Worm (Caenorhabditis elegans) whole organism, early embryonic: ENCODE data around the gene hsp-43.

Experiments used
- B0310.2 ChIP-seq: sonication (generic microtip); optimal IDR thresholded peaks from 2 replicates; lab custom pipeline; 2016; ENCODE audit warnings: mild to moderate bottlenecking, missing genetic modification characterization, missing compliant biosample characterization
- F13C5.2 ChIP-seq: sonication (generic microtip); optimal IDR thresholded peaks from 2 replicates; lab custom pipeline; 2017; ENCODE audit warnings: mild to moderate bottlenecking, missing genetic modification characterization, inconsistent platforms, missing compliant biosample characterization
- aly-1 ChIP-seq: sonication (generic microtip); optimal IDR thresholded peaks from 2 replicates; lab custom pipeline; 2016; ENCODE audit warnings: missing genetic modification characterization, missing compliant biosample characterization
- ama-1 ChIP-seq: fragments of 150-350 bp; optimal IDR thresholded peaks from 2 replicates; lab custom pipeline; 2014
- ceh-13 ChIP-seq: fragments of 200-800 bp; sonication (Bioruptor generic); optimal IDR thresholded peaks from 2 replicates; lab custom pipeline; 2018; ENCODE audit warnings: mild to moderate bottlenecking, missing genetic modification characterization, missing compliant biosample characterization
- ceh-36 ChIP-seq: sonication (generic microtip); optimal IDR thresholded peaks from 2 replicates; lab custom pipeline; 2016; ENCODE audit warnings: missing genetic modification characterization, inconsistent platforms, missing compliant biosample characterization
- ets-7 ChIP-seq: sonication (generic microtip); optimal IDR thresholded peaks from 2 replicates; lab custom pipeline; 2016; ENCODE audit warnings: missing genotype, missing genetic modification characterization, missing compliant biosample characterization
- flt-1 ChIP-seq: fragments of 200-800 bp; sonication (Bioruptor generic); IDR thresholded peaks from 2 replicates; pipeline ENCODE4 v1.3.6; 2022; ENCODE audit warnings: missing genetic modification characterization, missing compliant biosample characterization
- hmbx-1 ChIP-seq: sonication (generic microtip); optimal IDR thresholded peaks from 2 replicates; lab custom pipeline; 2016; ENCODE audit warnings: mild to moderate bottlenecking, missing genetic modification characterization, missing compliant biosample characterization
- hmg-4 ChIP-seq: fragments of 200-800 bp; sonication (Bioruptor generic); optimal IDR thresholded peaks from 2 replicates; lab custom pipeline; 2018; ENCODE audit warnings: mild to moderate bottlenecking, missing genetic modification characterization, missing compliant biosample characterization
- hnd-1 ChIP-seq: sonication (generic microtip); optimal IDR thresholded peaks from 2 replicates; lab custom pipeline; 2016; ENCODE audit warnings: missing genetic modification characterization, missing compliant biosample characterization
- pes-1 ChIP-seq: fragments of 200-800 bp; sonication (Bioruptor generic); IDR thresholded peaks from 2 replicates; pipeline ENCODE4 v1.3.6; 2022; ENCODE audit warnings: missing genetic modification reagents, missing genetic modification characterization, missing compliant biosample characterization
- scrt-1 ChIP-seq: fragments of 200-800 bp; sonication (Bioruptor generic); IDR thresholded peaks from 2 replicates; pipeline ENCODE4 v1.3.6; 2022; ENCODE audit warnings: missing genetic modification characterization, missing compliant biosample characterization
- sea-1 ChIP-seq: fragments of 200-800 bp; sonication (Bioruptor generic); conservative IDR thresholded peaks from 2 replicates; pipeline ENCODE4 v1.3.6; 2022; ENCODE audit warnings: missing genetic modification characterization, missing compliant biosample characterization
- tbx-11 ChIP-seq: fragments of 200-800 bp; sonication (Bioruptor generic); IDR thresholded peaks from 2 replicates; pipeline ENCODE4 v1.3.6; 2022; ENCODE audit warnings: missing genetic modification characterization, missing compliant biosample characterization
- tbx-37 ChIP-seq: fragments of 200-800 bp; sonication (Bioruptor generic); conservative IDR thresholded peaks from 2 replicates; pipeline ENCODE4 v1.3.6; 2022; ENCODE audit warnings: missing genetic modification reagents, missing genetic modification characterization, missing compliant biosample characterization
- tra-4 ChIP-seq: sonication (generic microtip); optimal IDR thresholded peaks from 2 replicates; lab custom pipeline; 2017; ENCODE audit warnings: missing genetic modification characterization, missing compliant biosample characterization

hsp-43 gene

ce11 chrX:6273772-6274171 lies 38.4 kb upstream of the hsp-43 start:
- TF ChIP-seq sea-1 (GFP tag; lab: Robert Waterston, UW) (no peak), ceh-36 (tag; lab: Kevin White, UChicago) (no peak), tbx-11 (no peak), hnd-1 (tag; lab: Kevin White, UChicago) (no peak), ama-1 (no peak), B0310.2 (no peak), pes-1 (GFP tag; lab: Robert Waterston, UW) (no peak), tra-4 (tag; lab: Kevin White, UChicago) (no peak), ets-7 (tag; lab: Kevin White, UChicago) (no peak), hmbx-1 (tag; lab: Kevin White, UChicago) (no peak), scrt-1 (GFP tag; lab: Robert Waterston, UW) (no peak), tbx-37 (GFP tag; lab: Robert Waterston, UW) (no peak), F13C5.2 (tag; lab: Kevin White, UChicago) (no peak), flt-1 (no peak), hmg-4 (GFP tag; lab: Kevin White, UChicago) (no peak)

- TF ChIP-seq pes-1 (GFP tag; lab: Robert Waterston, UW): no peak
- TF ChIP-seq hnd-1 (tag; lab: Kevin White, UChicago): no peak
- no peak for TF ChIP-seq ets-7 (tag; lab: Kevin White, UChicago)
- TF ChIP-seq aly-1: no peak
- no peak for TF ChIP-seq tra-4 (tag; lab: Kevin White, UChicago)
- no peak for TF ChIP-seq hmbx-1 (tag; lab: Kevin White, UChicago)
- no peak for TF ChIP-seq sea-1 (GFP tag; lab: Robert Waterston, UW)
- TF ChIP-seq ceh-36 (tag; lab: Kevin White, UChicago): no peak
- TF ChIP-seq F13C5.2 (tag; lab: Kevin White, UChicago): no peak
- TF ChIP-seq tbx-11: no peak
- TF ChIP-seq ama-1: no peak
- TF ChIP-seq tbx-37 (GFP tag; lab: Robert Waterston, UW): no peak
- no peak for TF ChIP-seq scrt-1 (GFP tag; lab: Robert Waterston, UW)
- TF ChIP-seq B0310.2: no peak
- no peak for TF ChIP-seq flt-1
- TF ChIP-seq hmg-4 (GFP tag; lab: Kevin White, UChicago): no peak
- no peak for TF ChIP-seq ceh-13 (GFP tag; lab: Kevin White, UChicago)
These were observed 36.4 kb upstream of the hsp-43 start, which contains the start of gene lro-1 for ce11 chrX:6271718-6272117. Gene lro-1 (plus strand): TSS chrX:6272089.

- TF ChIP-seq aly-1 (no peak), sea-1 (GFP tag; lab: Robert Waterston, UW) (no peak), flt-1 (no peak), ets-7 (tag; lab: Kevin White, UChicago) (no peak), scrt-1 (GFP tag; lab: Robert Waterston, UW) (no peak), ceh-36 (tag; lab: Kevin White, UChicago) (no peak), B0310.2 (no peak), hmbx-1 (tag; lab: Kevin White, UChicago) (no peak), hnd-1 (tag; lab: Kevin White, UChicago) (no peak), F13C5.2 (tag; lab: Kevin White, UChicago) (no peak), tbx-37 (GFP tag; lab: Robert Waterston, UW) (no peak), ama-1 (no peak), tbx-11 (no peak)
These were observed 31.4 kb upstream of the hsp-43 start, which contains the start of gene W05H9.2 for ce11 chrX:6266739-6267138. Gene W05H9.2 (plus strand): TSS chrX:6267039.

- TF ChIP-seq hmg-4 (GFP tag; lab: Kevin White, UChicago) (peak; percentile 78), aly-1 (no peak)
These were observed 27.9 kb upstream of the hsp-43 start, which contains the start of gene W05H9.4 for ce11 chrX:6263194-6263698. Gene W05H9.4 (plus strand): TSS chrX:6263648.

ce11 chrX:6259081-6259480 lies 23.7 kb upstream of the hsp-43 start:
- no peak for TF ChIP-seq hmbx-1 (tag; lab: Kevin White, UChicago)

ce11 chrX:6258409-6258808 lies 23.1 kb upstream of the hsp-43 start:
- TF ChIP-seq ceh-36 (tag; lab: Kevin White, UChicago) (no peak), aly-1 (no peak), B0310.2 (no peak), hmg-4 (GFP tag; lab: Kevin White, UChicago) (peak; percentile 17)

- TF ChIP-seq tbx-11 (no peak), hnd-1 (tag; lab: Kevin White, UChicago) (no peak), scrt-1 (GFP tag; lab: Robert Waterston, UW) (no peak), B0310.2 (no peak), aly-1 (no peak), hmbx-1 (tag; lab: Kevin White, UChicago) (no peak)
These were observed 21.6 kb upstream of the hsp-43 start for ce11 chrX:6256969-6257368.

ce11 chrX:6256430-6256829 lies 21.1 kb upstream of the hsp-43 start:
- no peak for TF ChIP-seq F13C5.2 (tag; lab: Kevin White, UChicago)
- no peak for TF ChIP-seq tra-4 (tag; lab: Kevin White, UChicago)
- TF ChIP-seq hmg-4 (GFP tag; lab: Kevin White, UChicago): no peak
- no peak for TF ChIP-seq tbx-37 (GFP tag; lab: Robert Waterston, UW)
- TF ChIP-seq sea-1 (GFP tag; lab: Robert Waterston, UW): no peak
- no peak for TF ChIP-seq scrt-1 (GFP tag; lab: Robert Waterston, UW)
- TF ChIP-seq hnd-1 (tag; lab: Kevin White, UChicago): no peak
- no peak for TF ChIP-seq ceh-36 (tag; lab: Kevin White, UChicago)
- TF ChIP-seq hmbx-1 (tag; lab: Kevin White, UChicago): no peak
- no peak for TF ChIP-seq flt-1
- no peak for TF ChIP-seq aly-1
- TF ChIP-seq ceh-13 (GFP tag; lab: Kevin White, UChicago): no peak
- no peak for TF ChIP-seq ama-1
- TF ChIP-seq B0310.2: no peak
- no peak for TF ChIP-seq ets-7 (tag; lab: Kevin White, UChicago)
- no peak for TF ChIP-seq tbx-11
- TF ChIP-seq pes-1 (GFP tag; lab: Robert Waterston, UW): no peak
